Worm (Caenorhabditis elegans): ENCODE measurements around the gene zhit-3.
A peak's percentile ranks its signal among the peaks of the same experiment; 100 is the strongest.

Gene zhit-3

ce11 chrV:10212027-10212426, at the start of gene zhit-3:
zhit-3 (minus strand) TSS chrV:10212127.
- no peak for TF ChIP-seq jun-1 (tag; optimal IDR thresholded peaks at IDR 0.05)
- no peak for TF ChIP-seq fkh-2 (tag; optimal IDR thresholded peaks at IDR 0.05)
- no peak for TF ChIP-seq fos-1 (tag; optimal IDR thresholded peaks at IDR 0.05)
- TF ChIP-seq ceh-9 (tag; optimal IDR thresholded peaks at IDR 0.05) = no peak

ce11 chrV:10260460-10260859, 48.5 kb upstream of the zhit-3 start, which contains the start of gene sri-18:
sri-18 (minus strand) TSS chrV:10260560.
- TF ChIP-seq nhr-77 (tag; optimal IDR thresholded peaks at IDR 0.05) (no peak), mml-1 (tag; optimal IDR thresholded peaks at IDR 0.05) (no peak), nhr-43 (tag; optimal IDR thresholded peaks at IDR 0.05; ENCODE audit: poor library complexity, severe bottlenecking) (no peak), snpc-4 (tag; optimal IDR thresholded peaks at IDR 0.05) (no peak), nhr-28 (tag; optimal IDR thresholded peaks at IDR 0.05) (no peak), fkh-2 (tag; optimal IDR thresholded peaks at IDR 0.05) (no peak), pqm-1 (tag; optimal IDR thresholded peaks at IDR 0.05) (no peak), egl-27 (tag; optimal IDR thresholded peaks at IDR 0.05) (no peak), nfya-1 (tag; optimal IDR thresholded peaks at IDR 0.05; ENCODE audit: insufficient read depth) (no peak), hmg-11 (tag; optimal IDR thresholded peaks at IDR 0.05) (no peak), ceh-16 (tag; optimal IDR thresholded peaks at IDR 0.05) (no peak), pha-4 (tag; optimal IDR thresholded peaks at IDR 0.05) (no peak), sea-2 (GFP tag; optimal IDR thresholded peaks at IDR 0.05) (no peak), egl-5 (tag; optimal IDR thresholded peaks at IDR 0.05) (no peak), ama-1 (optimal IDR thresholded peaks at IDR 0.05) (no peak)

- TF ChIP-seq pha-4 (tag; optimal IDR thresholded peaks at IDR 0.05) (peak; percentile 70), sea-2 (GFP tag; optimal IDR thresholded peaks at IDR 0.05) (no peak), jun-1 (tag; optimal IDR thresholded peaks at IDR 0.05) (peak; percentile 27), aly-2 (tag; optimal IDR thresholded peaks at IDR 0.05) (no peak), ceh-28 (tag; optimal IDR thresholded peaks at IDR 0.05) (no peak), pqm-1 (tag; optimal IDR thresholded peaks at IDR 0.05) (peak; percentile 84), elt-2 (tag; optimal IDR thresholded peaks at IDR 0.05) (peak; percentile 81)
Measured at ce11 chrV:10256050-10256449, 44.1 kb upstream of the zhit-3 start, which contains the start of gene nhr-232. nhr-232 (plus strand) TSS chrV:10256170.

- TF ChIP-seq pqm-1 (tag; optimal IDR thresholded peaks at IDR 0.05) (peak; percentile 32), elt-2 (tag; optimal IDR thresholded peaks at IDR 0.05) (peak; percentile 13), pha-4 (tag; optimal IDR thresholded peaks at IDR 0.05) (peak; percentile 62), lin-39 (tag; optimal IDR thresholded peaks at IDR 0.05) (no peak), nfya-1 (tag; optimal IDR thresholded peaks at IDR 0.05; ENCODE audit: insufficient read depth) (peak; percentile 7), nhr-77 (tag; optimal IDR thresholded peaks at IDR 0.05) (no peak)
Measured at ce11 chrV:10255005-10255472, 43.1 kb upstream of the zhit-3 start, which contains the start of gene rop-1. rop-1 (minus strand) TSS chrV:10255055.

ce11 chrV:10252682-10253081, 40.8 kb upstream of the zhit-3 start:
- TF ChIP-seq unc-62 (GFP tag; optimal IDR thresholded peaks at IDR 0.05) (no peak), ama-1 (optimal IDR thresholded peaks at IDR 0.05) (peak; percentile 53)

- TF ChIP-seq egl-27 (tag; optimal IDR thresholded peaks at IDR 0.05) (no peak), lin-15B (tag; optimal IDR thresholded peaks at IDR 0.05) (no peak), elt-3 (tag; optimal IDR thresholded peaks at IDR 0.05) (no peak), nhr-77 (tag; optimal IDR thresholded peaks at IDR 0.05) (no peak), elt-2 (tag; optimal IDR thresholded peaks at IDR 0.05) (no peak), unc-62 (GFP tag; optimal IDR thresholded peaks at IDR 0.05) (no peak), ZK546.5 (tag; optimal IDR thresholded peaks at IDR 0.05) (no peak), nhr-237 (tag; optimal IDR thresholded peaks at IDR 0.05) (no peak), ztf-4 (tag; optimal IDR thresholded peaks at IDR 0.05) (no peak), daf-12 (tag; optimal IDR thresholded peaks at IDR 0.05) (no peak), tbx-2 (tag; optimal IDR thresholded peaks at IDR 0.05) (no peak), nhr-11 (tag; optimal IDR thresholded peaks at IDR 0.05) (no peak), zag-1 (tag; optimal IDR thresholded peaks at IDR 0.05) (no peak), aly-2 (tag; optimal IDR thresholded peaks at IDR 0.05) (no peak), nfya-1 (tag; optimal IDR thresholded peaks at IDR 0.05; ENCODE audit: insufficient read depth) (no peak), unc-39 (tag; optimal IDR thresholded peaks at IDR 0.05) (no peak), mdl-1 (tag; optimal IDR thresholded peaks at IDR 0.05) (no peak), nhr-23 (tag; optimal IDR thresholded peaks at IDR 0.05) (no peak)
Measured at ce11 chrV:10249515-10249914, 37.6 kb upstream of the zhit-3 start.
